Worm (Caenorhabditis elegans) whole organism, mixed stage, embryonic: ENCODE results near the gene elo-6.

Source experiments
- bed-3 ChIP-seq: fragments of 200-800 bp; sonication (Bioruptor generic); optimal IDR thresholded peaks from 3 replicates; lab custom pipeline; 2018; ENCODE audit warnings: mild to moderate bottlenecking, missing genetic modification characterization, moderate library complexity, missing compliant biosample characterization
- snpc-4 ChIP-seq: fragments of 150-350 bp; optimal IDR thresholded peaks from 2 replicates; lab custom pipeline; 2014; ENCODE audit warnings: missing biosample characterization, missing genetic modification characterization

DNA sequence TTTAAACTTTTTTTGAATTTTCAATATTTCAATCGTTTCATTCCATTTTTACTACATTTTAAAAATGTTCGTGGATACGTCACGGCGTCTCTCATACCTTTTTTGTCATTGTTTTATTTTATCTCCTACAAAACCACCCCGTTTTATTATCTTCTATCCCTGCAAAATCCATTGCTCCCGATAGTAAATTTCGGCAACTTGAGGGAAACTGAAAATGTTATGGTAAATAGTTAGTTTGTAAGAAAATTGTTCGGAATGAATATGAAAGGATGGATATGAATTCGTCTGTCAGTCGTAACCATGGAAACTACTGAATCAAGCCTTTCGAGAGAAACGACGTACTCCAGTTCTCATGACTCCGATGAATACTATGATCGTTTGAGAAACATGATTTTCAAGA, 7.0 kb downstream of the elo-6 start, which contains the start of gene F41H10.2:
- TF ChIP-seq snpc-4 (tag; lab: Kevin White, UChicago) (no peak), bed-3 (GFP tag; lab: Kevin White, UChicago) (no peak)
